Worm (Caenorhabditis elegans) whole organism, L4 larva: Measurements from ENCODE around the gene lin-9.

Source experiments
- ctbp-1 ChIP-seq: fragments of 200-800 bp; sonication (Bioruptor generic); IDR thresholded peaks from 2 replicates; pipeline ENCODE4 v1.3.6; 2022; ENCODE audit warnings: missing genetic modification reagents, missing genetic modification characterization, missing compliant biosample characterization
- daf-12 ChIP-seq: fragments of 150-350 bp; optimal IDR thresholded peaks from 2 replicates; lab custom pipeline; 2014; ENCODE audit warnings: missing biosample characterization, missing genetic modification reagents, missing genetic modification characterization
- mep-1 ChIP-seq: fragments of 150-350 bp; sonication (generic microtip); optimal IDR thresholded peaks from 3 replicates; lab custom pipeline; 2014; ENCODE audit warnings: missing biosample characterization, missing genetic modification characterization
- nhr-10 ChIP-seq: fragments of 150-350 bp; optimal IDR thresholded peaks from 2 replicates; lab custom pipeline; 2014; ENCODE audit warnings: missing biosample characterization, missing genetic modification characterization
- nhr-237 ChIP-seq: sonication (generic microtip); optimal IDR thresholded peaks from 2 replicates; lab custom pipeline; 2017; ENCODE audit warnings: missing biosample characterization, missing genetic modification characterization
- nhr-28 ChIP-seq: fragments of 150-350 bp; optimal IDR thresholded peaks from 2 replicates; lab custom pipeline; 2014; ENCODE audit warnings: missing biosample characterization, missing genetic modification characterization
- pha-4 ChIP-seq, 2 experiments: fragments of 150-350 bp in 1 of 2; fragments of 200-800 bp in 1 of 2; sonication (Bioruptor generic) in 1 of 2; IDR thresholded peaks in 1 of 2; optimal IDR thresholded peaks in 1 of 2; 2 replicates each; pipeline versions ENCODE4 v1.3.6 to Lab custom; 2014 to 2022; ENCODE audit warnings: missing genetic modification characterization in 2 of 2, missing genetic modification reagents in 2 of 2, missing biosample characterization in 1 of 2, missing compliant biosample characterization in 1 of 2
- pqm-1 ChIP-seq: sonication (generic microtip); optimal IDR thresholded peaks from 2 replicates; lab custom pipeline; 2017; ENCODE audit warnings: missing biosample characterization, missing genetic modification characterization
- unc-62 ChIP-seq, 3 experiments: fragments of 150-350 bp in 1 of 3; sonication (generic microtip); optimal IDR thresholded peaks in 2 of 3; peaks in 1 of 3; 1 replicate in 1 of 3; 2 replicates in 2 of 3; lab custom pipeline; 2014 to 2017; ENCODE audit warnings: missing biosample characterization in 3 of 3, missing genetic modification characterization in 3 of 3, missing genetic modification reagents in 3 of 3, missing genotype in 1 of 3
- zfp-3 ChIP-seq: fragments of 200-800 bp; sonication (Bioruptor generic); conservative IDR thresholded peaks from 2 replicates; pipeline ENCODE4 v1.3.6; 2022; ENCODE audit warnings: missing genetic modification reagents, missing genetic modification characterization, missing compliant biosample characterization

DNA sequence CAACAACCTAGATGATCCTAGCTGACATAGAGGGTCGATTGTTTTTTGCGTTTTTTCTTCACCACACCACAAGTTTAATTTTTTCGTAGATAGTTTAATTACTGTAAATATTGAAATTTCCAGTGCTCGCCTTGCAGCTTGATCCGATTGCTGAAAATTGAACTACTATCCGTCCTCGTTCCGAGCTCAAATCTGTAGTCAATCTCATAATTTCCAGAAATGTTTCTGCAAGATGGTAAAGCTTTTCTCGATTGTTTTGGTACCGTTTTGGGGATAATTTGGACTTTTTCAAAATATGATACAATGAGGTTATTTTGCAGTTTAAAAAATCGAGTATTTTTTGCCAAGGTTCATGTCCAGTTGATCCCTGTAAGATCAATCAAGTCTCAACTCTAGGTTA, 37.9 kb downstream of the lin-9 start:
- TF ChIP-seq ctbp-1 (GFP tag; lab: Robert Waterston, UW) (no peak), nhr-10 (no peak), pha-4 (GFP tag; IDR thresholded peaks at IDR 0.05; lab: Robert Waterston, UW) (no peak), pha-4 (tag; optimal IDR thresholded peaks at IDR 0.05; lab: Kevin White, UChicago) (no peak), unc-62 (GFP tag; optimal IDR thresholded peaks at IDR 0.05 in 1 of 2; lab: Kevin White, UChicago) (no peak), unc-62 (tag; optimal IDR thresholded peaks at IDR 0.05; lab: Kevin White, UChicago) (no peak), nhr-28 (tag; lab: Kevin White, UChicago) (no peak), daf-12 (tag; lab: Kevin White, UChicago) (no peak), pqm-1 (tag; lab: Kevin White, UChicago) (no peak), zfp-3 (GFP tag; lab: Robert Waterston, UW) (no peak), nhr-237 (tag; lab: Kevin White, UChicago) (no peak), mep-1 (tag; lab: Kevin White, UChicago) (no peak)
